Worm (Caenorhabditis elegans) whole organism, L1 larva: ENCODE data around the gene dohh-1.

Source experiments
- aha-1 ChIP-seq: fragments of 150-350 bp; optimal IDR thresholded peaks from 2 replicates; lab custom pipeline; 2014; ENCODE audit warnings: missing biosample characterization, missing genetic modification characterization
- ceh-82 ChIP-seq, 3 experiments: fragments of 150-350 bp in 1 of 3; sonication (generic microtip) in 2 of 3; optimal IDR thresholded peaks; 2 replicates each; lab custom pipeline; 2014 to 2017; ENCODE audit warnings: missing biosample characterization in 3 of 3, missing genetic modification characterization in 3 of 3
- ces-1 ChIP-seq: fragments of 150-350 bp; optimal IDR thresholded peaks from 2 replicates; lab custom pipeline; 2014; ENCODE audit warnings: missing biosample characterization, missing genetic modification reagents, missing genetic modification characterization
- lin-13 ChIP-seq: fragments of 150-350 bp; optimal IDR thresholded peaks from 2 replicates; lab custom pipeline; 2014; ENCODE audit warnings: missing biosample characterization, missing genetic modification reagents, missing genetic modification characterization
- pqm-1 ChIP-seq: sonication (generic microtip); optimal IDR thresholded peaks from 3 replicates; lab custom pipeline; 2017; ENCODE audit warnings: missing biosample characterization, missing genetic modification characterization
- ztf-4 ChIP-seq: fragments of 150-350 bp; optimal IDR thresholded peaks from 2 replicates; lab custom pipeline; 2014; ENCODE audit warnings: missing biosample characterization, missing genetic modification characterization

DNA sequence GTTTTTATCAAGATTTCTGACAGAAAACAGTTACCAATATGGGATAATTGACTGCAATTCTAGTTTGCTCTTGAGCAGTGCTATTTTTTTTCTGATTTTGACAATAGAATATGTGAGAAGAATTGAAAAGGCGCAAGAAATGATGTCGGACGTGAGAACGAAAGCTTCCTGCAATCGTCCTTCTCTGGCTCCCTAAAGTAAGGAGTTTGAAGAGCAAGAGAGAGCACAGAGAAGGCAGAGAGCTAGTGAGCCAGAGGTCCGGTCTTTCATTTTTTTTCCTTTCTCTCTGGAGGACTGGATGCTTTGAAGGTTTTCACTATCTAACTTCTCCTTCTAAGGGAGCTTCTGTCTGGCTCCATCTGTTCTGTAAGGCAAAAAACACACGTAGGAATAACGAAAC, 29.6 kb upstream of the dohh-1 start:
- no peak for TF ChIP-seq ces-1 (GFP tag; lab: Kevin White, UChicago)
- TF ChIP-seq ceh-82 (tag; optimal IDR thresholded peaks at IDR 0.05; lab: Kevin White, UChicago), result peak in 1 of 3 experiments; percentile 12
- TF ChIP-seq pqm-1 (tag; lab: Kevin White, UChicago), result no peak
- TF ChIP-seq lin-13 (GFP tag; lab: Kevin White, UChicago), result no peak
- no peak for TF ChIP-seq ztf-4 (tag; lab: Kevin White, UChicago)
- no peak for TF ChIP-seq aha-1 (tag; lab: Kevin White, UChicago)
